Fruit fly (Drosophila melanogaster) whole organism, embryonic: Measurements from ENCODE around the gene rhea.

Experiments
- BEAF-32 ChIP-seq: fragments of 200-800 bp; sonication (Bioruptor generic); optimal IDR thresholded peaks from 3 replicates; lab custom pipeline; 2017; ENCODE audit warnings: missing biosample characterization, missing genetic modification characterization, mild to moderate bottlenecking, moderate library complexity, missing genetic modification reagents
- CG17359 ChIP-seq: fragments of 200-800 bp; sonication (Bioruptor generic); optimal IDR thresholded peaks from 3 replicates; lab custom pipeline; 2018; ENCODE audit warnings: missing biosample characterization, mild to moderate bottlenecking, missing genetic modification characterization, moderate library complexity
- CG2202 ChIP-seq: fragments of 200-800 bp; sonication (Bioruptor generic); optimal IDR thresholded peaks from 2 replicates; lab custom pipeline; 2018; ENCODE audit warnings: missing biosample characterization, mild to moderate bottlenecking, missing genetic modification characterization
- CG9817 ChIP-seq: fragments of 200-800 bp; sonication (Bioruptor generic); optimal IDR thresholded peaks from 2 replicates; lab custom pipeline; 2018; ENCODE audit warnings: missing biosample characterization, mild to moderate bottlenecking, missing genetic modification characterization, moderate library complexity
- HmgD ChIP-seq: fragments of 200-800 bp; sonication (Bioruptor generic); optimal IDR thresholded peaks from 3 replicates; lab custom pipeline; 2016; ENCODE audit warnings: missing biosample characterization, missing genetic modification characterization
- Lim3 ChIP-seq: fragments of 200-800 bp; sonication (Bioruptor generic); IDR thresholded peaks from 2 replicates; pipeline ENCODE4 v1.3.6; 2022; ENCODE audit warnings: missing biosample characterization, missing genetic modification characterization
- gem ChIP-seq: fragments of 200-800 bp; sonication (Bioruptor generic); optimal IDR thresholded peaks from 2 replicates; lab custom pipeline; 2019; ENCODE audit warnings: missing biosample characterization, mild to moderate bottlenecking, missing genetic modification characterization, moderate library complexity
- kay ChIP-seq: fragments of 200-800 bp; sonication (Bioruptor generic); optimal IDR thresholded peaks from 2 replicates; lab custom pipeline; 2016; ENCODE audit warnings: missing biosample characterization, missing genetic modification characterization
- luna ChIP-seq: fragments of 200-800 bp; sonication (Bioruptor generic); optimal IDR thresholded peaks from 2 replicates; lab custom pipeline; 2016; ENCODE audit warnings: missing biosample characterization, missing genetic modification characterization
- oc ChIP-seq: fragments of 200-800 bp; sonication (Bioruptor generic); optimal IDR thresholded peaks from 2 replicates; lab custom pipeline; 2018; ENCODE audit warnings: missing biosample characterization, mild to moderate bottlenecking, missing genetic modification characterization, moderate library complexity
- phol ChIP-seq: fragments of 200-800 bp; sonication (Bioruptor generic); optimal IDR thresholded peaks from 3 replicates; lab custom pipeline; 2018; ENCODE audit warnings: missing biosample characterization, mild to moderate bottlenecking, missing genetic modification characterization, moderate library complexity
- psq ChIP-seq: fragments of 200-800 bp; sonication (Bioruptor generic); optimal IDR thresholded peaks from 2 replicates; lab custom pipeline; 2017; ENCODE audit warnings: missing biosample characterization, missing genetic modification characterization
- trh ChIP-seq: fragments of 200-800 bp; sonication (Bioruptor generic); optimal IDR thresholded peaks from 2 replicates; lab custom pipeline; 2016; ENCODE audit warnings: missing biosample characterization, missing genetic modification characterization

DNA sequence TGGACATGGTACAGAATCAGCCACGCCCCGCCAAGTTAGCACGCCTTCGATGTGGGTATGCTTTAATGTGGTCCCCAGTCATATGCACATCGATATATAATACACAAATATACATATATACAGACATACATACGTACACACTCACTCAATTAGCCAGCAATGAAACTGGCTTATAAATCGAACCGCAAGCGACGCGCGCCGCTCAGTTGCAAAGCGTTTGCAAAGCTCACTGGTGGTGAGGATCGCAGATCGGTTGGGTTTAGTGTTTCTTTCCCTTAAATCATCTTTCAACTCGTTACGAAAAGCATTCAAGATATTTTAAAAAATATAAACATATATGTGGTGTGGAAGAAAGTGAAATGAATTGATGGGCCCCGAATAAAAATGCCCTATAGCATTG, 16.3 kb upstream of the rhea start:
- no peak for TF ChIP-seq BEAF-32 (GFP tag; lab: Kevin White, UChicago)
- TF ChIP-seq psq (GFP tag; lab: Kevin White, UChicago): no peak
- no peak for TF ChIP-seq CG17359 (tag; lab: Kevin White, UChicago)
- no peak for TF ChIP-seq luna (GFP tag; lab: Kevin White, UChicago)
- TF ChIP-seq CG9817 (tag; lab: Kevin White, UChicago): no peak
- TF ChIP-seq CG2202: no peak
- TF ChIP-seq Lim3 (GFP tag; lab: Robert Waterston, UW): no peak
- TF ChIP-seq gem: no peak
- no peak for TF ChIP-seq trh (GFP tag; lab: Kevin White, UChicago)
- no peak for TF ChIP-seq phol (tag; lab: Kevin White, UChicago)
- no peak for TF ChIP-seq oc (tag; lab: Kevin White, UChicago)
- TF ChIP-seq HmgD (GFP tag; lab: Kevin White, UChicago): no peak
- TF ChIP-seq kay (GFP tag; lab: Kevin White, UChicago): no peak
